Fruit fly (Drosophila melanogaster) whole organism, embryonic: ENCODE measurements around the gene spz3.
A peak's percentile ranks its signal among the peaks of the same experiment; 100 is the strongest.

Experiments
- Ada2b ChIP-seq: fragments of 200-800 bp; sonication (Bioruptor generic); IDR thresholded peaks from 2 replicates; pipeline ENCODE4 v1.3.6; 2022; ENCODE audit warnings: missing biosample characterization, missing genetic modification characterization
- CG11085 ChIP-seq: fragments of 200-800 bp; sonication (Bioruptor generic); IDR thresholded peaks from 2 replicates; pipeline ENCODE4 v1.3.6; 2022; ENCODE audit warnings: missing biosample characterization, missing genetic modification characterization
- CG11398 ChIP-seq: fragments of 200-800 bp; sonication (Bioruptor generic); optimal IDR thresholded peaks from 2 replicates; lab custom pipeline; 2016; ENCODE audit warnings: missing biosample characterization, missing genetic modification characterization
- CG12071 ChIP-seq: fragments of 200-800 bp; sonication (Bioruptor generic); optimal IDR thresholded peaks from 3 replicates; lab custom pipeline; 2018; ENCODE audit warnings: missing biosample characterization, mild to moderate bottlenecking, missing genetic modification characterization
- CG12219 ChIP-seq: fragments of 200-800 bp; sonication (Bioruptor generic); optimal IDR thresholded peaks from 3 replicates; lab custom pipeline; 2018; ENCODE audit warnings: missing biosample characterization, mild to moderate bottlenecking, missing genetic modification characterization
- CG13624 ChIP-seq: fragments of 200-800 bp; sonication (Bioruptor generic); optimal IDR thresholded peaks from 2 replicates; lab custom pipeline; 2016; ENCODE audit warnings: missing biosample characterization, missing genetic modification characterization
- CG17186 ChIP-seq: fragments of 200-800 bp; sonication (Bioruptor generic); optimal IDR thresholded peaks from 3 replicates; lab custom pipeline; 2017; ENCODE audit warnings: missing biosample characterization, missing genetic modification reagents, missing genetic modification characterization
- CG17361 ChIP-seq: fragments of 200-800 bp; sonication (Bioruptor generic); IDR thresholded peaks from 3 replicates; pipeline ENCODE4 v1.3.6; 2022; ENCODE audit warnings: missing biosample characterization, missing genetic modification characterization
- CG1792 ChIP-seq: fragments of 200-800 bp; sonication (Bioruptor generic); optimal IDR thresholded peaks from 2 replicates; lab custom pipeline; 2016; ENCODE audit warnings: missing biosample characterization, missing genetic modification characterization
- CG18011 ChIP-seq: fragments of 200-800 bp; sonication (Bioruptor generic); optimal IDR thresholded peaks from 2 replicates; lab custom pipeline; 2017; ENCODE audit warnings: missing biosample characterization, missing genetic modification characterization, mild to moderate bottlenecking, moderate library complexity, missing genotype
- CG18599 ChIP-seq: fragments of 200-800 bp; sonication (Bioruptor generic); optimal IDR thresholded peaks from 3 replicates; lab custom pipeline; 2017; ENCODE audit warnings: missing biosample characterization, missing genetic modification characterization, mild to moderate bottlenecking, moderate library complexity, missing genetic modification reagents
- CG2120 ChIP-seq: fragments of 200-800 bp; sonication (Bioruptor generic); optimal IDR thresholded peaks from 3 replicates; lab custom pipeline; 2016; ENCODE audit warnings: missing biosample characterization, missing genetic modification characterization
- CG2678 ChIP-seq: fragments of 200-800 bp; sonication (Bioruptor generic); optimal IDR thresholded peaks from 3 replicates; lab custom pipeline; 2019; ENCODE audit warnings: missing biosample characterization, mild to moderate bottlenecking, missing genetic modification characterization, moderate library complexity
- CG2889 ChIP-seq: fragments of 200-800 bp; sonication (Bioruptor generic); IDR thresholded peaks from 3 replicates; pipeline ENCODE4 v1.3.6; 2022; ENCODE audit warnings: missing biosample characterization, missing genetic modification characterization
- CG32772 ChIP-seq: fragments of 200-800 bp; sonication (Bioruptor generic); IDR thresholded peaks from 2 replicates; pipeline ENCODE4 v1.3.6; 2022; ENCODE audit warnings: missing biosample characterization, missing genetic modification characterization
- CG33213 ChIP-seq: fragments of 200-800 bp; sonication (Bioruptor generic); optimal IDR thresholded peaks from 3 replicates; lab custom pipeline; 2016; ENCODE audit warnings: missing biosample characterization, missing genetic modification characterization
- CG3726 ChIP-seq: fragments of 200-800 bp; sonication (Bioruptor generic); IDR thresholded peaks from 3 replicates; pipeline ENCODE4, ENCODE4 v1.3.6; 2022; ENCODE audit warnings: missing biosample characterization, missing genetic modification characterization
- CG3847 ChIP-seq: fragments of 200-800 bp; sonication (Bioruptor generic); IDR thresholded peaks from 2 replicates; pipeline ENCODE4 v1.3.6; 2022; ENCODE audit warnings: missing biosample characterization, missing genetic modification characterization
- CG5180 ChIP-seq: fragments of 200-800 bp; sonication (Bioruptor generic); optimal IDR thresholded peaks from 3 replicates; lab custom pipeline; 2017; ENCODE audit warnings: missing biosample characterization, missing genetic modification characterization, mild to moderate bottlenecking, moderate library complexity, missing genetic modification reagents
- CG5245 ChIP-seq: fragments of 200-800 bp; sonication (Bioruptor generic); optimal IDR thresholded peaks from 3 replicates; lab custom pipeline; 2016; ENCODE audit warnings: missing biosample characterization, missing genetic modification characterization
- CG6689 ChIP-seq: fragments of 200-800 bp; sonication (Bioruptor generic); IDR thresholded peaks from 2 replicates; pipeline ENCODE4 v1.3.6; 2022; ENCODE audit warnings: missing biosample characterization, missing genetic modification characterization
- CG8089 ChIP-seq: fragments of 200-800 bp; sonication (Bioruptor generic); optimal IDR thresholded peaks from 3 replicates; lab custom pipeline; 2016; ENCODE audit warnings: missing biosample characterization, missing genetic modification characterization
- CG9797 ChIP-seq: fragments of 200-800 bp; sonication (Bioruptor generic); optimal IDR thresholded peaks from 3 replicates; lab custom pipeline; 2018; ENCODE audit warnings: missing biosample characterization, mild to moderate bottlenecking, missing genetic modification characterization
- HmgZ ChIP-seq: fragments of 200-800 bp; sonication (Bioruptor generic); optimal IDR thresholded peaks from 2 replicates; lab custom pipeline; 2018; ENCODE audit warnings: missing biosample characterization, mild to moderate bottlenecking, missing genetic modification characterization
- Hr51 ChIP-seq, 2 experiments: fragments of 200-800 bp; sonication (Bioruptor generic); optimal IDR thresholded peaks; 2 replicates in 1 of 2; 3 replicates in 1 of 2; lab custom pipeline; 2016 to 2018; ENCODE audit warnings: missing biosample characterization in 2 of 2, missing genetic modification characterization in 2 of 2, mild to moderate bottlenecking in 1 of 2, moderate library complexity in 1 of 2
- MESR4 ChIP-seq: fragments of 200-800 bp; sonication (Bioruptor generic); optimal IDR thresholded peaks from 2 replicates; lab custom pipeline; 2018; ENCODE audit warnings: missing biosample characterization, mild to moderate bottlenecking, missing genetic modification characterization, moderate library complexity
- MTF-1 ChIP-seq: fragments of 200-800 bp; sonication (Bioruptor generic); optimal IDR thresholded peaks from 2 replicates; lab custom pipeline; 2018; ENCODE audit warnings: missing biosample characterization, mild to moderate bottlenecking, missing genetic modification characterization, borderline replicate concordance
- NC2β ChIP-seq: fragments of 200-800 bp; sonication (Bioruptor generic); optimal IDR thresholded peaks from 2 replicates; lab custom pipeline; 2016; ENCODE audit warnings: missing biosample characterization, missing genetic modification characterization
- Nf-YB ChIP-seq: fragments of 200-800 bp; sonication (Bioruptor generic); optimal IDR thresholded peaks from 3 replicates; lab custom pipeline; 2019; ENCODE audit warnings: missing biosample characterization, mild to moderate bottlenecking, missing genetic modification characterization, moderate library complexity
- Nf-YC ChIP-seq: fragments of 200-800 bp; optimal IDR thresholded peaks from 3 replicates; lab custom pipeline; 2019; ENCODE audit warnings: missing biosample characterization, mild to moderate bottlenecking, missing genetic modification characterization, moderate library complexity
- NfI ChIP-seq: fragments of 200-800 bp; sonication (Bioruptor generic); optimal IDR thresholded peaks from 3 replicates; lab custom pipeline; 2018; ENCODE audit warnings: missing biosample characterization, mild to moderate bottlenecking, missing genetic modification characterization, moderate library complexity
- Sox100B ChIP-seq: fragments of 200-800 bp; sonication (Bioruptor generic); optimal IDR thresholded peaks from 3 replicates; lab custom pipeline; 2018; ENCODE audit warnings: missing biosample characterization, mild to moderate bottlenecking, missing genetic modification characterization
- Sry-β ChIP-seq: fragments of 200-800 bp; sonication (Bioruptor generic); optimal IDR thresholded peaks from 2 replicates; lab custom pipeline; 2018; ENCODE audit warnings: missing biosample characterization, mild to moderate bottlenecking, missing genetic modification characterization, moderate library complexity
- Ssrp ChIP-seq: fragments of 200-800 bp; sonication (Bioruptor generic); optimal IDR thresholded peaks from 2 replicates; lab custom pipeline; 2018; ENCODE audit warnings: missing biosample characterization, mild to moderate bottlenecking, missing genetic modification characterization, moderate library complexity
- Usf ChIP-seq: fragments of 200-800 bp; sonication (Bioruptor generic); optimal IDR thresholded peaks from 2 replicates; lab custom pipeline; 2017; ENCODE audit warnings: missing genotype, missing biosample characterization, missing genetic modification characterization
- al ChIP-seq: fragments of 200-800 bp; sonication (Bioruptor generic); IDR thresholded peaks from 2 replicates; pipeline ENCODE4 v1.3.6; 2022; ENCODE audit warnings: missing biosample characterization, missing genetic modification characterization
- bcd ChIP-seq: fragments of 200-800 bp; sonication (Bioruptor generic); optimal IDR thresholded peaks from 2 replicates; lab custom pipeline; 2017; ENCODE audit warnings: missing biosample characterization, mild to moderate bottlenecking, missing genetic modification characterization
- cato ChIP-seq: fragments of 200-800 bp; sonication (Bioruptor generic); optimal IDR thresholded peaks from 2 replicates; lab custom pipeline; 2016; ENCODE audit warnings: missing biosample characterization, missing genetic modification characterization, borderline replicate concordance
- chif ChIP-seq, 2 experiments: fragments of 200-800 bp; sonication (Bioruptor generic); optimal IDR thresholded peaks; 3 replicates each; lab custom pipeline; 2016; ENCODE audit warnings: missing biosample characterization in 2 of 2, missing genetic modification characterization in 2 of 2
- dan ChIP-seq: fragments of 200-800 bp; sonication (Bioruptor generic); IDR thresholded peaks from 2 replicates; pipeline ENCODE4 v1.3.6; 2022; ENCODE audit warnings: missing biosample characterization, missing genetic modification characterization
- gem ChIP-seq: fragments of 200-800 bp; sonication (Bioruptor generic); optimal IDR thresholded peaks from 2 replicates; lab custom pipeline; 2019; ENCODE audit warnings: missing biosample characterization, mild to moderate bottlenecking, missing genetic modification characterization, moderate library complexity
- grau ChIP-seq: fragments of 200-800 bp; optimal IDR thresholded peaks from 3 replicates; lab custom pipeline; 2019; ENCODE audit warnings: missing biosample characterization, mild to moderate bottlenecking, missing genetic modification characterization, moderate library complexity
- hkb ChIP-seq, 2 experiments: fragments of 200-800 bp in 1 of 2; fragments of >200 bp in 1 of 2; sonication (Bioruptor generic) in 1 of 2; IDR thresholded peaks in 1 of 2; optimal IDR thresholded peaks in 1 of 2; 2 replicates each; pipeline versions ENCODE4 v1.3.6 to Lab custom; 2017 to 2022; ENCODE audit warnings: missing biosample characterization in 1 of 2, missing genetic modification characterization in 1 of 2
- pfk ChIP-seq: fragments of 200-800 bp; sonication (Bioruptor generic); optimal IDR thresholded peaks from 2 replicates; lab custom pipeline; 2018; ENCODE audit warnings: missing biosample characterization, mild to moderate bottlenecking, missing genetic modification characterization, moderate library complexity
- prd ChIP-seq, 3 experiments: fragments of >200 bp in 2 of 3; fragments of 200-800 bp in 1 of 3; sonication (Bioruptor generic) in 1 of 3; optimal IDR thresholded peaks in 2 of 3; IDR thresholded peaks in 1 of 3; 2 replicates in 2 of 3; 3 replicates in 1 of 3; pipeline versions ENCODE4 v1.3.6 to Lab custom; 2017 to 2022; ENCODE audit warnings: missing biosample characterization in 1 of 3, missing genetic modification characterization in 1 of 3
- ranshi ChIP-seq: fragments of 200-800 bp; sonication (Bioruptor generic); IDR thresholded peaks from 2 replicates; pipeline ENCODE4 v1.3.6; 2022; ENCODE audit warnings: missing biosample characterization, missing genetic modification characterization
- row ChIP-seq: fragments of 200-800 bp; sonication (Bioruptor generic); IDR thresholded peaks from 3 replicates; pipeline ENCODE4 v1.3.6; 2022; ENCODE audit warnings: missing biosample characterization, missing genetic modification characterization
- sens ChIP-seq: fragments of 200-800 bp; sonication (Bioruptor generic); peaks from one replicate; lab custom pipeline; 2016; ENCODE audit warnings: missing biosample characterization, missing genetic modification characterization
- tna ChIP-seq: fragments of 200-800 bp; sonication (Bioruptor generic); IDR thresholded peaks from 2 replicates; pipeline ENCODE4 v1.3.6; 2022; ENCODE audit warnings: missing biosample characterization, missing genetic modification characterization; ENCODE audit not compliant: partially characterized antibody
- vvl ChIP-seq: fragments of 200-800 bp; sonication (Bioruptor generic); IDR thresholded peaks from 2 replicates; pipeline ENCODE4 v1.3.6; 2022; ENCODE audit warnings: missing biosample characterization, missing genetic modification characterization
- wek ChIP-seq: fragments of 200-800 bp; sonication (Bioruptor generic); optimal IDR thresholded peaks from 3 replicates; lab custom pipeline; 2018; ENCODE audit warnings: missing biosample characterization, mild to moderate bottlenecking, missing genetic modification characterization, moderate library complexity
- zf30C ChIP-seq: fragments of 200-800 bp; sonication (Bioruptor generic); optimal IDR thresholded peaks from 3 replicates; lab custom pipeline; 2018; ENCODE audit warnings: missing biosample characterization, mild to moderate bottlenecking, missing genetic modification characterization

spz3 gene

dm6 chr2L:7833238-7833637 is 46.1 kb downstream of the spz3 start:
- no peak for TF ChIP-seq pfk
- TF ChIP-seq Usf (GFP tag; lab: Kevin White, UChicago), result no peak
- TF ChIP-seq CG18599 (GFP tag; lab: Kevin White, UChicago), result peak; percentile 30
- TF ChIP-seq wek (GFP tag; lab: Kevin White, UChicago), result no peak
- no peak for TF ChIP-seq al
- TF ChIP-seq MESR4 (GFP tag; lab: Kevin White, UChicago), result no peak
- TF ChIP-seq tna (GFP tag; lab: Robert Waterston, UW), result no peak
- TF ChIP-seq gem (tag; lab: Kevin White, UChicago), result peak; percentile 16
- TF ChIP-seq prd (optimal IDR thresholded peaks at IDR 0.05; lab: Kevin White, UChicago), result no peak
- TF ChIP-seq prd (GFP tag; IDR thresholded peaks at IDR 0.05; lab: Robert Waterston, UW), result no peak
- no peak for TF ChIP-seq NfI (GFP tag; lab: Kevin White, UChicago)
- TF ChIP-seq CG6689, result 0 out of 2 replicates have a peak, but pooled peaks have one; percentile 13
- TF ChIP-seq Ssrp (tag; lab: Kevin White, UChicago), result no peak
- no peak for TF ChIP-seq zf30C
- peak; percentile 72 for TF ChIP-seq grau (tag; lab: Kevin White, UChicago)
- no peak for TF ChIP-seq ranshi (GFP tag; lab: Robert Waterston, UW)
- TF ChIP-seq CG11085 (GFP tag; lab: Robert Waterston, UW), result no peak
- TF ChIP-seq sens (GFP tag; lab: Kevin White, UChicago), result peak; percentile 75
- TF ChIP-seq hkb (optimal IDR thresholded peaks at IDR 0.05; lab: Kevin White, UChicago), result no peak
- no peak for TF ChIP-seq hkb (GFP tag; IDR thresholded peaks at IDR 0.05; lab: Robert Waterston, UW)
- TF ChIP-seq vvl (GFP tag; lab: Robert Waterston, UW), result 0 out of 2 replicates have a peak, but pooled peaks have one; percentile 8
- TF ChIP-seq dan (GFP tag; lab: Robert Waterston, UW), result no peak
- no peak for TF ChIP-seq CG3847
- no peak for TF ChIP-seq CG13624 (GFP tag; lab: Kevin White, UChicago)
- TF ChIP-seq CG1792, result no peak
- TF ChIP-seq CG18011, result no peak
- TF ChIP-seq CG2678 (tag; lab: Kevin White, UChicago), result peak; percentile 16
- TF ChIP-seq HmgZ, result no peak
- no peak for TF ChIP-seq CG33213
- no peak for TF ChIP-seq Sox100B (GFP tag; lab: Kevin White, UChicago)
- 0 out of 3 replicates have a peak, but pooled peaks have one; percentile 13 for TF ChIP-seq CG17361 (GFP tag; lab: Robert Waterston, UW)
- TF ChIP-seq CG2120, result peak; percentile 32
- TF ChIP-seq Hr51 (GFP tag; optimal IDR thresholded peaks at IDR 0.05; lab: Kevin White, UChicago), result peak in 1 of 2 experiments; percentile 37
- TF ChIP-seq CG17186 (GFP tag; lab: Kevin White, UChicago), result no peak
- no peak for TF ChIP-seq CG12071 (GFP tag; lab: Kevin White, UChicago)
- TF ChIP-seq row, result peak; percentile 54

dm6 chr2L:7828901-7829300 is 50.5 kb downstream of the spz3 start:
- no peak for TF ChIP-seq NC2β (GFP tag; lab: Kevin White, UChicago)
- no peak for TF ChIP-seq cato (GFP tag; lab: Kevin White, UChicago)
- no peak for TF ChIP-seq CG5245 (GFP tag; lab: Kevin White, UChicago)
- no peak for TF ChIP-seq chif (GFP tag; optimal IDR thresholded peaks at IDR 0.05; lab: Kevin White, UChicago)
- no peak for TF ChIP-seq CG8089
- no peak for TF ChIP-seq Sry-β (GFP tag; lab: Kevin White, UChicago)
- TF ChIP-seq Ada2b (GFP tag; lab: Robert Waterston, UW), result no peak
- TF ChIP-seq Nf-YC, result no peak
- TF ChIP-seq CG2889 (GFP tag; lab: Robert Waterston, UW), result no peak
- TF ChIP-seq CG11398, result peak; percentile 22
- no peak for TF ChIP-seq CG9797 (GFP tag; lab: Kevin White, UChicago)
- no peak for TF ChIP-seq CG3726 (GFP tag; lab: Robert Waterston, UW)
- TF ChIP-seq bcd (GFP tag; lab: Kevin White, UChicago), result no peak
- TF ChIP-seq Nf-YB (GFP tag; lab: Kevin White, UChicago), result no peak
- TF ChIP-seq MTF-1 (GFP tag; lab: Kevin White, UChicago), result no peak
- TF ChIP-seq CG12219 (GFP tag; lab: Kevin White, UChicago), result no peak
- peak; percentile 57; the same call in 1 of the 2 replicates for TF ChIP-seq CG32772 (GFP tag; lab: Robert Waterston, UW)
- peak; percentile 31 for TF ChIP-seq CG5180 (GFP tag; lab: Kevin White, UChicago)
